Worm (Caenorhabditis elegans): ENCODE measurements around the gene rrsr-1.

The rrsr-1 gene

DNA sequence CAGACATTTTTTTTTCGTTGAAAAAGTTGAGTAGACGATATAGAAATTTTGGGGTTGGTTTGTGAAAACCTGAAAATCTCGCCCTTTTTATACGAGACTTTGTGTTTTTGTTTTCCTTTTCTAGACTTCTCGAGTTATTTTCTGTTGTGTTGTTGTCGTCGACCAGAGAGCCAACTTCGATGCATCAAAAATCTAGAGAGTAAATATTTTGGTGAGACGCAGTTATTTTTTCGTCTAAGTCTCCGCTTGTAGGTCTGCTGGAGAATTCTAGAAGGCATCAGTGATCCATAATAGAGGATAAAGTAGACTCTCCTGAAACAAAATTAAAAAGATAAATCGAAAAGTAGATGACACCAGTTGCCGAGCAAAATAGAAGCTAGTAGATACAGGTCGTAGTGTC, 39.6 kb upstream of the rrsr-1 start, which contains the start of gene F08H9.4:
Gene F08H9.4 (minus strand): TSS at position 61 of the 400 bp plus-strand sequence.
- TF ChIP-seq skn-1 (tag; optimal IDR thresholded peaks at IDR 0.05), result no peak
- TF ChIP-seq nhr-28 (tag; optimal IDR thresholded peaks at IDR 0.05), result no peak
- no peak for TF ChIP-seq nhr-67 (tag; optimal IDR thresholded peaks at IDR 0.05)
- no peak for TF ChIP-seq mdl-1 (tag; optimal IDR thresholded peaks at IDR 0.05)
- no peak for TF ChIP-seq ztf-11 (tag; optimal IDR thresholded peaks at IDR 0.05)
- no peak for TF ChIP-seq egl-5 (tag; optimal IDR thresholded peaks at IDR 0.05)
- TF ChIP-seq egl-27 (tag; optimal IDR thresholded peaks at IDR 0.05), result no peak
- no peak for TF ChIP-seq lsy-12 (tag; optimal IDR thresholded peaks at IDR 0.05)
- no peak for TF ChIP-seq tbx-2 (tag; optimal IDR thresholded peaks at IDR 0.05)
- TF ChIP-seq sea-2 (GFP tag; optimal IDR thresholded peaks at IDR 0.05), result no peak
- TF ChIP-seq ceh-9 (tag; optimal IDR thresholded peaks at IDR 0.05), result no peak
- no peak for TF ChIP-seq nhr-23 (tag; optimal IDR thresholded peaks at IDR 0.05)
- no peak for TF ChIP-seq nhr-237 (tag; optimal IDR thresholded peaks at IDR 0.05)
- no peak for TF ChIP-seq ama-1 (optimal IDR thresholded peaks at IDR 0.05)
- no peak for TF ChIP-seq ztf-4 (tag; optimal IDR thresholded peaks at IDR 0.05)

ce11 chrV:14463087-14463486, 38.3 kb upstream of the rrsr-1 start, which contains the start of gene F08H9.3:
F08H9.3 (minus strand) TSS chrV:14463338.
- TF ChIP-seq elt-2 (tag; optimal IDR thresholded peaks at IDR 0.05), result peak; percentile 69
- TF ChIP-seq snpc-4 (tag; optimal IDR thresholded peaks at IDR 0.05), result peak; percentile 87
- TF ChIP-seq pqm-1 (tag; optimal IDR thresholded peaks at IDR 0.05), result peak; percentile 69
- TF ChIP-seq ama-1 (optimal IDR thresholded peaks at IDR 0.05), result peak; percentile 3

DNA sequence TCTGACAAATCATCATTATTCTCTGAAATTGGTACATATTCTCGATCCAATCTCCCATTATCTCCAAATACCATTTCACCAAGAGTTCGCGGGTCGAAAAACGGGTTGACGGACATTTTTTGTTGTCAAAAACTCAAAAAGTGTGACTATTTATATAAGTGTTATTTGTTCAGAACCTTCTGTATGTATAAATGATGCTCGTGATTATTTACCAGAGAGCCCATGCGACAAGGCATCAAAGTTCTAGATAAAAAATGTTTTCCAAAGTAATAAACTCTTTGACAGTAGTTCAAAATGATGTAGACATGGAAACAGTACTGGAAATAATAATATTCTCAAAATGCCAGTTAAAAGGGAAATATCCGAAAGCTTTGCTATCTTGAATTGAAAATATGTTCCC, 37.8 kb upstream of the rrsr-1 start:
- TF ChIP-seq nhr-77 (tag; optimal IDR thresholded peaks at IDR 0.05), result no peak
- peak; percentile 64 for TF ChIP-seq pha-4 (tag; optimal IDR thresholded peaks at IDR 0.05)

DNA sequence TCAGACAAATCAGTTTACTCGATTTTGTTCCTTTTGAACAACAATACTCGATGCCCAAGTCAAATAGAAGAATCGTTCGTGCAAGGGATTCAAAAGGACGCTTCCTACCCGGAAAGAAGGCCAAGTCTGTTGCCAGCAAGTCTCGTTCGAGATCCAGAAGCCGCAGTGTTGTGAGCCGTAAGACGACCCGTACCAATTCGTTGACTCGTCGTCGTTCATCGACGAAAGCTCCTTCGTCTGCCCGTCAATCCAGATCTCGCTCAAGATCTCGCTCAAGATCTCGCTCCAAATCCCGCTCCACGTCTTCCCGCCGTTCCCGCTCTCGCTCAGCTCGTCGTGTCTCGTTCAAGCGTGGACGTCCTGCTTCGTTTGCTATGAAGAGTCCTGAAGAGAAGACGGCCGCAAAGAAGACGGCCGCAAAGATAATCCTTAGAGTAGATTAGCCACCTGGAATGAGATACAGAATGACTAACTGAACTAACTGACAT, 35.9 kb upstream of the rrsr-1 start, which contains the start of gene F08H9.2:
Gene F08H9.2 (plus strand): TSS at position 51 of the 488 bp plus-strand sequence.
- TF ChIP-seq tbx-2 (tag; optimal IDR thresholded peaks at IDR 0.05) (no peak), ceh-16 (tag; optimal IDR thresholded peaks at IDR 0.05) (no peak), eor-1 (tag; optimal IDR thresholded peaks at IDR 0.05) (no peak), ceh-28 (tag; optimal IDR thresholded peaks at IDR 0.05) (no peak), aly-2 (tag; optimal IDR thresholded peaks at IDR 0.05) (no peak), ama-1 (optimal IDR thresholded peaks at IDR 0.05) (no peak), ztf-4 (tag; optimal IDR thresholded peaks at IDR 0.05) (no peak), unc-62 (GFP tag; optimal IDR thresholded peaks at IDR 0.05) (no peak), mml-1 (tag; optimal IDR thresholded peaks at IDR 0.05) (no peak), nhr-67 (tag; optimal IDR thresholded peaks at IDR 0.05) (no peak), egl-27 (tag; optimal IDR thresholded peaks at IDR 0.05) (no peak), pha-4 (tag; optimal IDR thresholded peaks at IDR 0.05) (no peak)

DNA sequence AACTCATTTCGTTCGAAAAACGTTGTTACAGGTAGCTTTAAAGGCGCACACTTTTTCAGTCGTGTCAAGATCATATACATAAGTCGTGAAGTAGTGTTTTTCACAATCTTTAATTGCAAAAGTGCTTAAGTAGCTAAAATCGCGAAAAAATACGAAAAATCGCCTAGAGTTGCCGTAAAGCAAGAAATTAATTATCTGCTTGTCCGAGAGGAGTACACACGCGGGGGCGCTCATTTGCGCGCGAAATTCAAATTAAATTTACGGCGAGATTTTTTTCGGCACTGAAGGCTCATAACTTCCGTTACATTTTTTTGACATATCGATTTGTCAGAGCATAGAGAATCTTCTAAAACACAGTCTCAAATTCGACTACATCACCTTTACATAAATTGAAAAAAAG, 35.3 kb upstream of the rrsr-1 start:
- TF ChIP-seq fkh-2 (tag; optimal IDR thresholded peaks at IDR 0.05) (no peak), zag-1 (tag; optimal IDR thresholded peaks at IDR 0.05) (no peak), elt-2 (tag; optimal IDR thresholded peaks at IDR 0.05) (no peak), ceh-82 (tag; optimal IDR thresholded peaks at IDR 0.05) (no peak), elt-1 (tag; optimal IDR thresholded peaks at IDR 0.05) (no peak), ceh-16 (tag; optimal IDR thresholded peaks at IDR 0.05) (no peak), nfya-1 (tag; optimal IDR thresholded peaks at IDR 0.05; ENCODE audit: insufficient read depth) (no peak), ztf-4 (tag; optimal IDR thresholded peaks at IDR 0.05) (no peak), mml-1 (tag; optimal IDR thresholded peaks at IDR 0.05) (no peak)

- TF ChIP-seq nhr-67 (tag; optimal IDR thresholded peaks at IDR 0.05), result no peak
- TF ChIP-seq pqm-1 (tag; optimal IDR thresholded peaks at IDR 0.05), result no peak
- no peak for TF ChIP-seq mdl-1 (tag; optimal IDR thresholded peaks at IDR 0.05)
- no peak for TF ChIP-seq ZK546.5 (tag; optimal IDR thresholded peaks at IDR 0.05)
- TF ChIP-seq nfya-1 (tag; optimal IDR thresholded peaks at IDR 0.05; ENCODE audit: insufficient read depth), result no peak
- TF ChIP-seq snpc-4 (tag; optimal IDR thresholded peaks at IDR 0.05), result no peak
- TF ChIP-seq nhr-237 (tag; optimal IDR thresholded peaks at IDR 0.05), result no peak
- no peak for TF ChIP-seq eor-1 (tag; optimal IDR thresholded peaks at IDR 0.05)
- no peak for TF ChIP-seq nhr-23 (tag; optimal IDR thresholded peaks at IDR 0.05)
- no peak for TF ChIP-seq ceh-82 (tag; optimal IDR thresholded peaks at IDR 0.05)
- no peak for TF ChIP-seq egl-27 (tag; optimal IDR thresholded peaks at IDR 0.05)
Measured at ce11 chrV:14457070-14457469, 32.3 kb upstream of the rrsr-1 start, which contains the start of gene coh-3. coh-3 (plus strand) TSS chrV:14457422.

Data from whole organism, L3 larva.